Worm (Caenorhabditis elegans) whole organism, late embryonic: ENCODE results near the gene srd-74.

Experiments used
- F13H6.1 ChIP-seq: sonication (generic microtip); optimal IDR thresholded peaks from 2 replicates; lab custom pipeline; 2016; ENCODE audit warnings: missing genetic modification characterization, missing compliant biosample characterization
- ceh-2 ChIP-seq: sonication (generic microtip); optimal IDR thresholded peaks from 2 replicates; lab custom pipeline; 2016; ENCODE audit warnings: missing genotype, missing genetic modification characterization, missing compliant biosample characterization
- dmd-4 ChIP-seq: sonication (generic microtip); optimal IDR thresholded peaks from 2 replicates; lab custom pipeline; 2016; ENCODE audit warnings: borderline replicate concordance, missing genetic modification characterization, missing compliant biosample characterization
- hlh-30 ChIP-seq: sonication (generic microtip); optimal IDR thresholded peaks from 2 replicates; lab custom pipeline; 2017; ENCODE audit warnings: antibody characterized with exemption, missing genetic modification characterization, missing compliant biosample characterization; ENCODE audit not compliant: insufficient read depth
- nhr-11 ChIP-seq: fragments of 150-350 bp; optimal IDR thresholded peaks from 2 replicates; lab custom pipeline; 2014; ENCODE audit warnings: missing biosample characterization, missing genetic modification characterization
- syd-9 ChIP-seq: sonication (generic microtip); optimal IDR thresholded peaks from 2 replicates; lab custom pipeline; 2016; ENCODE audit warnings: mild to moderate bottlenecking, missing genetic modification characterization, moderate library complexity, missing compliant biosample characterization
- unc-86 ChIP-seq: sonication (generic microtip); optimal IDR thresholded peaks from 2 replicates; lab custom pipeline; 2016; ENCODE audit warnings: missing genetic modification characterization, missing compliant biosample characterization

DNA sequence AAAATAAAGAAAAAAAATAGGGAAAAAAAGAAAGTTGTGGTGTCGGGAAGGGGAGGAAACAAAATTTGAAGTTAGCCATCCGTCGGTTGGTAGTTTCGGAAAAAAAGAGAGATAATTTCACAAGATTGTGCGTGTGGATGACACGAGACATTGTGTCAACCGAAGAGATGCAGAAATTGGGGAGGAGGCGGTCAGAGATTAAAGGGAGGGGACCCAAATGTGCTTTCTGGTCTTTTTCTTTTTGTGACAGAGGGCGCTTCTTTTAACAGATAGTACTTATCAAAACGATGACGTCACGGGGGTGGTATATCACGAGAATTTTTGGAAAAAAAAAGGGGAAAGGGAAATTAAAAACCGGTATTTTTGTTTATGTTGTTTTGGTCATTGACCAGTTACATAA is 43.4 kb upstream of the srd-74 start:
- TF ChIP-seq F13H6.1 (tag; lab: Kevin White, UChicago) (no peak), syd-9 (tag; lab: Kevin White, UChicago) (no peak), hlh-30 (tag; lab: Kevin White, UChicago) (no peak), ceh-2 (tag; lab: Kevin White, UChicago) (no peak), nhr-11 (no peak), unc-86 (no peak), dmd-4 (no peak)
